Worm (Caenorhabditis elegans): Measurements from ENCODE around the gene nex-1.

nex-1 gene

ce11 chrIII:5274715-5275355, 49.4 kb downstream of the nex-1 start, which contains the start of the genes daf-41 and toc-1:
TSS of gene daf-41 (minus strand) at chrIII:5274765.
TSS of gene toc-1 (plus strand) at chrIII:5275251.
- TF ChIP-seq ztf-11 (tag; optimal IDR thresholded peaks at IDR 0.05) (no peak), ceh-9 (tag; optimal IDR thresholded peaks at IDR 0.05) (no peak), nfya-1 (tag; optimal IDR thresholded peaks at IDR 0.05; ENCODE audit: insufficient read depth) (peak; percentile 71), snpc-4 (tag; optimal IDR thresholded peaks at IDR 0.05) (peak; percentile 25), pqm-1 (tag; optimal IDR thresholded peaks at IDR 0.05) (no peak), skn-1 (tag; optimal IDR thresholded peaks at IDR 0.05) (peak; percentile 58), nhr-23 (tag; optimal IDR thresholded peaks at IDR 0.05) (peak; percentile 14), hmg-11 (tag; optimal IDR thresholded peaks at IDR 0.05) (peak; percentile 45), fkh-2 (tag; optimal IDR thresholded peaks at IDR 0.05) (no peak), lin-15B (tag; optimal IDR thresholded peaks at IDR 0.05) (peak; percentile 63), pha-4 (tag; optimal IDR thresholded peaks at IDR 0.05) (peak; percentile 55), elt-2 (tag; optimal IDR thresholded peaks at IDR 0.05) (peak; percentile 20), nhr-25 (tag; optimal IDR thresholded peaks at IDR 0.05) (peak; percentile 47), ztf-4 (tag; optimal IDR thresholded peaks at IDR 0.05) (no peak), lin-39 (tag; optimal IDR thresholded peaks at IDR 0.05) (peak; percentile 4), ceh-28 (tag; optimal IDR thresholded peaks at IDR 0.05) (peak; percentile 24)
